Worm (Caenorhabditis elegans): ENCODE measurements around the gene Y37H2A.11.

ce11 chrV:18109449-18109848, 31.8 kb upstream of the Y37H2A.11 start:
- TF ChIP-seq him-1 (tag; optimal IDR thresholded peaks at IDR 0.05) (no peak), W03F9.2 (tag; optimal IDR thresholded peaks at IDR 0.05) (no peak)

Measured in whole organism, L4/young adult.